Worm (Caenorhabditis elegans) whole organism, L2 larva: ENCODE measurements around the gene prx-5.

Source experiments
- C34F6.9 ChIP-seq: fragments of 150-350 bp; optimal IDR thresholded peaks from 2 replicates; lab custom pipeline; 2014; ENCODE audit warnings: missing biosample characterization, missing genetic modification characterization
- F13H6.1 ChIP-seq: sonication (generic microtip); optimal IDR thresholded peaks from 2 replicates; lab custom pipeline; 2016; ENCODE audit warnings: missing genetic modification characterization, missing compliant biosample characterization
- R02D3.7 ChIP-seq: fragments of 150-350 bp; optimal IDR thresholded peaks from 2 replicates; lab custom pipeline; 2014; ENCODE audit warnings: missing biosample characterization, missing genetic modification characterization
- Y55F3AM.14 ChIP-seq: fragments of 200-800 bp; sonication (Bioruptor generic); optimal IDR thresholded peaks from 2 replicates; lab custom pipeline; 2018; ENCODE audit warnings: mild to moderate bottlenecking, missing genetic modification characterization, missing compliant biosample characterization
- ZK546.5 ChIP-seq: sonication (generic microtip); optimal IDR thresholded peaks from 2 replicates; lab custom pipeline; 2017; ENCODE audit warnings: missing biosample characterization, missing genetic modification characterization
- alr-1 ChIP-seq: fragments of 150-350 bp; optimal IDR thresholded peaks from 2 replicates; lab custom pipeline; 2014; ENCODE audit warnings: missing biosample characterization, missing genetic modification characterization
- aly-2 ChIP-seq: fragments of 150-350 bp; optimal IDR thresholded peaks from 2 replicates; lab custom pipeline; 2014; ENCODE audit warnings: missing biosample characterization, missing genetic modification characterization
- ama-1 ChIP-seq: fragments of 150-350 bp; optimal IDR thresholded peaks from 2 replicates; lab custom pipeline; 2018; ENCODE audit warnings: inconsistent platforms
- blmp-1 ChIP-seq: sonication (generic microtip); optimal IDR thresholded peaks from 2 replicates; lab custom pipeline; 2017; ENCODE audit warnings: missing genetic modification characterization, mild to moderate bottlenecking, missing compliant biosample characterization, antibody characterized with exemption, moderate library complexity; ENCODE audit not compliant: insufficient read depth
- ceh-16 ChIP-seq: fragments of 150-350 bp; optimal IDR thresholded peaks from 2 replicates; lab custom pipeline; 2014; ENCODE audit warnings: missing biosample characterization, missing genetic modification characterization
- ceh-82 ChIP-seq: fragments of 150-350 bp; optimal IDR thresholded peaks from 2 replicates; lab custom pipeline; 2014; ENCODE audit warnings: missing biosample characterization, missing genetic modification characterization
- crh-2 ChIP-seq: sonication (generic microtip); optimal IDR thresholded peaks from 2 replicates; lab custom pipeline; 2017; ENCODE audit warnings: missing biosample characterization, missing genetic modification characterization
- dmd-4 ChIP-seq: sonication (generic microtip); optimal IDR thresholded peaks from 2 replicates; lab custom pipeline; 2017; ENCODE audit warnings: missing biosample characterization, missing genetic modification characterization
- egl-27 ChIP-seq: sonication (generic microtip); optimal IDR thresholded peaks from 3 replicates; lab custom pipeline; 2017; ENCODE audit warnings: missing biosample characterization, missing genetic modification reagents, missing genetic modification characterization
- elt-1 ChIP-seq: fragments of 150-350 bp; optimal IDR thresholded peaks from 2 replicates; lab custom pipeline; 2014; ENCODE audit warnings: missing biosample characterization, missing genetic modification characterization
- elt-3 ChIP-seq: sonication (generic microtip); optimal IDR thresholded peaks from 2 replicates; lab custom pipeline; 2017; ENCODE audit warnings: missing biosample characterization, missing genetic modification characterization
- fos-1 ChIP-seq: fragments of 150-350 bp; optimal IDR thresholded peaks from 2 replicates; lab custom pipeline; 2014; ENCODE audit warnings: missing biosample characterization, missing genetic modification characterization
- gmeb-1 ChIP-seq: fragments of 150-350 bp; optimal IDR thresholded peaks from 2 replicates; lab custom pipeline; 2014; ENCODE audit warnings: missing biosample characterization, missing genetic modification characterization
- lin-11 ChIP-seq: fragments of 150-350 bp; sonication (generic microtip); optimal IDR thresholded peaks from 2 replicates; lab custom pipeline; 2014; ENCODE audit warnings: missing biosample characterization, missing genetic modification characterization, inconsistent platforms, mixed read lengths
- lin-13 ChIP-seq: fragments of 150-350 bp; optimal IDR thresholded peaks from 2 replicates; lab custom pipeline; 2014; ENCODE audit warnings: missing biosample characterization, missing genetic modification reagents, missing genetic modification characterization
- lin-39 ChIP-seq: fragments of 150-350 bp; optimal IDR thresholded peaks from 2 replicates; lab custom pipeline; 2014; ENCODE audit warnings: missing biosample characterization, missing genetic modification reagents, missing genetic modification characterization
- lsy-2 ChIP-seq, 2 experiments: fragments of 150-350 bp in 1 of 2; sonication (generic microtip) in 1 of 2; optimal IDR thresholded peaks; 2 replicates each; lab custom pipeline; 2014 to 2017; ENCODE audit warnings: missing biosample characterization in 2 of 2, missing genetic modification characterization in 2 of 2
- mab-5 ChIP-seq: fragments of 150-350 bp; optimal IDR thresholded peaks from 2 replicates; lab custom pipeline; 2014; ENCODE audit warnings: missing biosample characterization, missing genetic modification characterization
- mbf-1 ChIP-seq: sonication (generic microtip); optimal IDR thresholded peaks from 2 replicates; lab custom pipeline; 2017; ENCODE audit warnings: missing biosample characterization, missing genetic modification characterization
- mdl-1 ChIP-seq, 2 experiments: fragments of 150-350 bp in 1 of 2; sonication (generic microtip) in 1 of 2; optimal IDR thresholded peaks; 2 replicates each; lab custom pipeline; 2017; ENCODE audit warnings: missing biosample characterization in 2 of 2, missing genetic modification characterization in 2 of 2
- nhr-10 ChIP-seq: sonication (generic microtip); optimal IDR thresholded peaks from 2 replicates; lab custom pipeline; 2017; ENCODE audit warnings: missing biosample characterization, missing genetic modification characterization
- nhr-11 ChIP-seq: fragments of 150-350 bp; optimal IDR thresholded peaks from 2 replicates; lab custom pipeline; 2014; ENCODE audit warnings: missing biosample characterization, missing genetic modification characterization
- nhr-12 ChIP-seq: fragments of 150-350 bp; optimal IDR thresholded peaks from 2 replicates; lab custom pipeline; 2014; ENCODE audit warnings: missing biosample characterization, missing genetic modification characterization
- nhr-129 ChIP-seq: fragments of 150-350 bp; optimal IDR thresholded peaks from 2 replicates; lab custom pipeline; 2014; ENCODE audit warnings: missing biosample characterization, missing genetic modification characterization
- nhr-21 ChIP-seq: fragments of 150-350 bp; optimal IDR thresholded peaks from 2 replicates; lab custom pipeline; 2014; ENCODE audit warnings: missing biosample characterization, missing genetic modification characterization
- nhr-23 ChIP-seq: fragments of 150-350 bp; optimal IDR thresholded peaks from 2 replicates; lab custom pipeline; 2014; ENCODE audit warnings: missing biosample characterization, missing genetic modification reagents, missing genetic modification characterization
- nhr-237 ChIP-seq: fragments of 150-350 bp; optimal IDR thresholded peaks from 2 replicates; lab custom pipeline; 2014; ENCODE audit warnings: missing biosample characterization, missing genetic modification characterization
- nhr-25 ChIP-seq: fragments of 150-350 bp; sonication (generic microtip); optimal IDR thresholded peaks from 3 replicates; lab custom pipeline; 2014; ENCODE audit warnings: missing biosample characterization, missing genetic modification characterization
- nhr-6 ChIP-seq: fragments of 150-350 bp; optimal IDR thresholded peaks from 2 replicates; lab custom pipeline; 2014; ENCODE audit warnings: missing biosample characterization, missing genetic modification characterization
- nhr-77 ChIP-seq: fragments of 150-350 bp; optimal IDR thresholded peaks from 2 replicates; lab custom pipeline; 2014; ENCODE audit warnings: missing biosample characterization, missing genetic modification characterization
- peb-1 ChIP-seq: fragments of 150-350 bp; optimal IDR thresholded peaks from 2 replicates; lab custom pipeline; 2014; ENCODE audit warnings: missing biosample characterization, missing genetic modification characterization
- sem-4 ChIP-seq: fragments of 150-350 bp; optimal IDR thresholded peaks from 2 replicates; lab custom pipeline; 2014; ENCODE audit warnings: missing biosample characterization, missing genetic modification reagents, missing genetic modification characterization
- skn-1 ChIP-seq: sonication (generic microtip); optimal IDR thresholded peaks from 2 replicates; lab custom pipeline; 2017; ENCODE audit warnings: missing biosample characterization, missing genetic modification characterization
- sma-3 ChIP-seq: sonication (generic microtip); optimal IDR thresholded peaks from 2 replicates; lab custom pipeline; 2016; ENCODE audit warnings: missing genetic modification reagents, missing genetic modification characterization, missing compliant biosample characterization
- sma-9 ChIP-seq, 2 experiments: fragments of 150-350 bp in 1 of 2; sonication (generic microtip) in 1 of 2; optimal IDR thresholded peaks; 2 replicates each; lab custom pipeline; 2014 to 2016; ENCODE audit warnings: missing genetic modification characterization in 2 of 2, mild to moderate bottlenecking in 1 of 2, missing biosample characterization in 1 of 2, missing compliant biosample characterization in 1 of 2, missing genetic modification reagents in 1 of 2, moderate library complexity in 1 of 2
- snpc-4 ChIP-seq: fragments of 150-350 bp; optimal IDR thresholded peaks from 2 replicates; lab custom pipeline; 2014; ENCODE audit warnings: missing biosample characterization, missing genetic modification characterization
- unc-39 ChIP-seq: fragments of 150-350 bp; optimal IDR thresholded peaks from 2 replicates; lab custom pipeline; 2014; ENCODE audit warnings: missing biosample characterization, missing genetic modification characterization
- unc-55 ChIP-seq: fragments of 150-350 bp; sonication (generic microtip); optimal IDR thresholded peaks from 3 replicates; lab custom pipeline; 2014; ENCODE audit warnings: missing biosample characterization, missing genetic modification reagents, missing genetic modification characterization
- unc-62 ChIP-seq: fragments of 150-350 bp; optimal IDR thresholded peaks from 2 replicates; lab custom pipeline; 2014; ENCODE audit warnings: missing biosample characterization, missing genetic modification reagents, missing genetic modification characterization
- zag-1 ChIP-seq: fragments of 150-350 bp; optimal IDR thresholded peaks from 2 replicates; lab custom pipeline; 2014; ENCODE audit warnings: missing biosample characterization, missing genetic modification characterization
- ztf-1 ChIP-seq: fragments of 200-800 bp; sonication (Bioruptor generic); conservative IDR thresholded peaks from 2 replicates; pipeline ENCODE4 v1.3.6; 2022; ENCODE audit warnings: missing genetic modification characterization, missing compliant biosample characterization
- ztf-11 ChIP-seq: sonication (generic microtip); optimal IDR thresholded peaks from 2 replicates; lab custom pipeline; 2017; ENCODE audit warnings: missing biosample characterization, missing genetic modification characterization
- ztf-4 ChIP-seq: fragments of 150-350 bp; optimal IDR thresholded peaks from 2 replicates; lab custom pipeline; 2014; ENCODE audit warnings: missing biosample characterization, missing genetic modification characterization

prx-5 gene

ce11 chrII:8742006-8742847 lies 37.6 kb downstream of the prx-5 start:
- TF ChIP-seq unc-62 (GFP tag; lab: Kevin White, UChicago): no peak
- TF ChIP-seq egl-27 (tag; lab: Kevin White, UChicago): peak; percentile 38
- TF ChIP-seq nhr-77 (tag; lab: Kevin White, UChicago): no peak
- TF ChIP-seq nhr-23 (tag; lab: Kevin White, UChicago): no peak
- peak; percentile 14 for TF ChIP-seq mab-5
- TF ChIP-seq sma-3 (GFP tag; lab: Kevin White, UChicago): no peak
- TF ChIP-seq snpc-4 (tag; lab: Kevin White, UChicago): no peak
- no peak for TF ChIP-seq elt-3 (tag; lab: Kevin White, UChicago)
- TF ChIP-seq nhr-21: peak; percentile 95
- TF ChIP-seq ceh-82 (tag; lab: Kevin White, UChicago): no peak
- TF ChIP-seq nhr-6 (tag; lab: Kevin White, UChicago): peak; percentile 27
- no peak for TF ChIP-seq peb-1
- TF ChIP-seq skn-1 (tag; lab: Kevin White, UChicago): no peak
- no peak for TF ChIP-seq ztf-11
- no peak for TF ChIP-seq ztf-1
- peak; percentile 73 for TF ChIP-seq Y55F3AM.14
- TF ChIP-seq blmp-1 (tag; lab: Kevin White, UChicago): peak; percentile 78
- no peak for TF ChIP-seq dmd-4 (tag; lab: Kevin White, UChicago)
- TF ChIP-seq nhr-11 (tag; lab: Kevin White, UChicago): no peak
- TF ChIP-seq sma-9 (GFP tag; optimal IDR thresholded peaks at IDR 0.05; lab: Kevin White, UChicago): peak; percentile 98
- no peak for TF ChIP-seq sma-9 (tag; optimal IDR thresholded peaks at IDR 0.05; lab: Kevin White, UChicago)
- peak; percentile 95 for TF ChIP-seq nhr-25
- TF ChIP-seq gmeb-1: peak; percentile 66
- peak; percentile 38 for TF ChIP-seq F13H6.1
- no peak for TF ChIP-seq lin-39 (tag; lab: Kevin White, UChicago)
- TF ChIP-seq nhr-12 (tag; lab: Kevin White, UChicago): no peak
- TF ChIP-seq unc-55 (GFP tag; lab: Kevin White, UChicago): no peak
- TF ChIP-seq ZK546.5 (tag; lab: Kevin White, UChicago): no peak
- TF ChIP-seq alr-1 (tag; lab: Kevin White, UChicago): no peak
- no peak for TF ChIP-seq mbf-1 (tag; lab: Kevin White, UChicago)
- TF ChIP-seq aly-2 (tag; lab: Kevin White, UChicago): no peak
- no peak for TF ChIP-seq elt-1 (tag; lab: Kevin White, UChicago)
- TF ChIP-seq ceh-16 (tag; lab: Kevin White, UChicago): no peak
- TF ChIP-seq lin-11 (tag; lab: Kevin White, UChicago): no peak
- no peak for TF ChIP-seq ama-1 (lab: Kevin White, UChicago)
- TF ChIP-seq nhr-129 (tag; lab: Kevin White, UChicago): peak; percentile 58
- no peak for TF ChIP-seq unc-39 (tag; lab: Kevin White, UChicago)
- TF ChIP-seq crh-2 (tag; lab: Kevin White, UChicago): peak; percentile 43
- TF ChIP-seq lin-13: peak; percentile 14
- TF ChIP-seq lsy-2 (tag; optimal IDR thresholded peaks at IDR 0.05; lab: Kevin White, UChicago): peak in 1 of 2 experiments; percentile 72
- peak; percentile 22 for TF ChIP-seq C34F6.9 (tag; lab: Kevin White, UChicago)
- no peak for TF ChIP-seq nhr-237
- no peak for TF ChIP-seq ztf-4 (tag; lab: Kevin White, UChicago)
- TF ChIP-seq fos-1 (tag; lab: Kevin White, UChicago): peak; percentile 18
- TF ChIP-seq zag-1: no peak
- TF ChIP-seq R02D3.7: no peak
- TF ChIP-seq mdl-1 (tag; optimal IDR thresholded peaks at IDR 0.05; lab: Kevin White, UChicago): peak; percentile 89 to 90
- no peak for TF ChIP-seq nhr-10 (tag; lab: Kevin White, UChicago)
- peak; percentile 16 for TF ChIP-seq sem-4 (tag; lab: Kevin White, UChicago)
